Fruit fly (Drosophila melanogaster) whole organism, pupa: ENCODE data around the gene trol.

Experiments used
- CG14655 ChIP-seq: fragments of 200-800 bp; sonication (Bioruptor generic); optimal IDR thresholded peaks from 3 replicates; lab custom pipeline; 2017; ENCODE audit warnings: mild to moderate bottlenecking, missing biosample characterization, missing genetic modification reagents, missing genetic modification characterization
- CG15710 ChIP-seq: fragments of 200-800 bp; sonication (Bioruptor generic); optimal IDR thresholded peaks from 2 replicates; lab custom pipeline; 2018; ENCODE audit warnings: missing biosample characterization, mild to moderate bottlenecking, missing genetic modification characterization, moderate library complexity
- CG17806 ChIP-seq: fragments of 200-800 bp; sonication (Bioruptor generic); optimal IDR thresholded peaks from 2 replicates; lab custom pipeline; 2018; ENCODE audit warnings: missing biosample characterization, mild to moderate bottlenecking, missing genetic modification characterization, moderate library complexity
- CG32121 ChIP-seq: fragments of 200-800 bp; sonication (Bioruptor generic); IDR thresholded peaks from 2 replicates; pipeline ENCODE4 v1.3.6; 2022; ENCODE audit warnings: missing biosample characterization, missing genetic modification characterization
- CG34367 ChIP-seq: fragments of 200-800 bp; sonication (Bioruptor generic); optimal IDR thresholded peaks from 2 replicates; lab custom pipeline; 2018; ENCODE audit warnings: missing biosample characterization, mild to moderate bottlenecking, missing genetic modification characterization
- D1 ChIP-seq: fragments of 200-800 bp; sonication (Bioruptor generic); optimal IDR thresholded peaks from 2 replicates; lab custom pipeline; 2018; ENCODE audit warnings: missing biosample characterization, mild to moderate bottlenecking, missing genetic modification characterization, moderate library complexity
- EcR ChIP-seq: fragments of 200-800 bp; sonication (Bioruptor generic); optimal IDR thresholded peaks from 3 replicates; lab custom pipeline; 2019; ENCODE audit warnings: missing biosample characterization, missing genetic modification characterization, mild to moderate bottlenecking, moderate library complexity, missing genetic modification reagents
- Pif1A ChIP-seq: fragments of 200-800 bp; sonication (Bioruptor generic); optimal IDR thresholded peaks from 3 replicates; lab custom pipeline; 2016; ENCODE audit warnings: missing biosample characterization, missing genetic modification characterization
- Pif1B ChIP-seq: fragments of 200-800 bp; sonication (Bioruptor generic); optimal IDR thresholded peaks from 3 replicates; lab custom pipeline; 2016; ENCODE audit warnings: missing biosample characterization, missing genetic modification characterization
- gl ChIP-seq: fragments of 200-800 bp; sonication (Bioruptor generic); optimal IDR thresholded peaks from 2 replicates; lab custom pipeline; 2018; ENCODE audit warnings: missing biosample characterization, mild to moderate bottlenecking, missing genetic modification characterization

- TF ChIP-seq Pif1B (GFP tag; lab: Kevin White, UChicago) (no peak), CG15710 (tag; lab: Kevin White, UChicago) (no peak), CG14655 (GFP tag; lab: Kevin White, UChicago) (no peak), EcR (no peak), D1 (tag; lab: Kevin White, UChicago) (no peak), CG32121 (no peak), Pif1A (GFP tag; lab: Kevin White, UChicago) (no peak), gl (no peak), CG34367 (no peak), CG17806 (no peak)
Observed at dm6 chrX:2428903-2429302, 116.3 kb downstream of the trol start, which contains the start of gene gt.
